Fruit fly (Drosophila melanogaster): ENCODE results near the gene pon.

The pon gene

DNA sequence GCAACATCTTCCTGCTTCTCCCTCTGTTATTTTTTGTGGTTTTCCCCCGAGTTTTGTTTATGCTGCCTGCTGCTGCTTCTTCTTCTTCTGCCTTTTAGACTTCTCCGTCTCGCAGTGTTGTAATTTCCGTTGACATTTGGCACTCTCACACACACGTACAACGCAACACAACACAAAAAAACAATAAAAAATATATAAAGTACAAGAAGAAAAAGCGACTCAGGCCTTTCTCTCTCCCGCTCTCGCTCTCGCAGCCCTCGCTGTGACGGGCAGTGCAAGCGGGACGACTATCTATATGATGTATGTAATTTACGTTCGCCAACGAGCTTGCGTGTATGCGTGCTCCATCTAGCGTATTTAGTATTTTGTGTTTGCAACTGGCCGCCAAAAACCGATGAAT lies 50.0 kb downstream of the pon start (continued):
- TF ChIP-seq Aef1 (GFP tag; IDR thresholded peaks at IDR 0.05) (0 out of 3 replicates have a peak, but pooled peaks have one; percentile 19), CG15601 (tag; optimal IDR thresholded peaks at IDR 0.05) (no peak), abd-A (tag; optimal IDR thresholded peaks at IDR 0.05) (peak; percentile 80), CG1832 (GFP tag; optimal IDR thresholded peaks at IDR 0.05) (peak; percentile 91), CG8478 (optimal IDR thresholded peaks at IDR 0.05) (peak; percentile 89), HmgZ (tag; optimal IDR thresholded peaks at IDR 0.05) (peak; percentile 36), lab (GFP tag; optimal IDR thresholded peaks at IDR 0.05) (peak; percentile 46), lola (GFP tag; optimal IDR thresholded peaks at IDR 0.05) (peak in 1 of 3 experiments; percentile 58), CG17385 (GFP tag; optimal IDR thresholded peaks at IDR 0.05) (peak; percentile 84), YL-1 (GFP tag; optimal IDR thresholded peaks at IDR 0.05) (peak; percentile 84), CG10543 (GFP tag; optimal IDR thresholded peaks at IDR 0.05) (peak; percentile 56), CG9727 (GFP tag; optimal IDR thresholded peaks at IDR 0.05) (no peak), Pdp1 (GFP tag; optimal IDR thresholded peaks at IDR 0.05) (peak in 1 of 2 experiments; percentile 46), CG16863 (GFP tag; optimal IDR thresholded peaks at IDR 0.05) (no peak), sug (tag; optimal IDR thresholded peaks at IDR 0.05) (peak; percentile 23), CG2678 (tag; optimal IDR thresholded peaks at IDR 0.05) (peak; percentile 21), crol (GFP tag; IDR thresholded peaks at IDR 0.05) (no peak), sd (tag; optimal IDR thresholded peaks at IDR 0.05) (peak; percentile 16), tx (GFP tag; optimal IDR thresholded peaks at IDR 0.05) (no peak), exex (tag; optimal IDR thresholded peaks at IDR 0.05) (peak; percentile 11), CG7928 (GFP tag; optimal IDR thresholded peaks at IDR 0.05) (no peak), Gug (GFP tag; IDR thresholded peaks at IDR 0.05) (no peak), eve (GFP tag; optimal IDR thresholded peaks at IDR 0.05) (no peak), CG16813 (GFP tag; IDR thresholded peaks at IDR 0.05; ENCODE audit: partially characterized antibody) (no peak), Nf-YC (tag; optimal IDR thresholded peaks at IDR 0.05) (peak; percentile 77), Abd-B (GFP tag; optimal IDR thresholded peaks at IDR 0.05) (peak; percentile 75)

dm6 chrX:4686723-4687122 lies 50.6 kb downstream of the pon start, which contains the start of gene Pp2C1:
TSS of gene Pp2C1 (minus strand) at chrX:4686903.
- TF ChIP-seq D (optimal IDR thresholded peaks at IDR 0.05) (no peak), D (GFP tag; optimal IDR thresholded peaks at IDR 0.05) (no peak), zfh2 (GFP tag; optimal IDR thresholded peaks at IDR 0.05) (no peak), Mrtf (GFP tag; IDR thresholded peaks at IDR 0.05) (no peak), Asciz (GFP tag; optimal IDR thresholded peaks at IDR 0.05) (peak; percentile 98), grau (tag; optimal IDR thresholded peaks at IDR 0.05) (no peak), psq (GFP tag; optimal IDR thresholded peaks at IDR 0.05) (no peak), sisA (GFP tag; IDR thresholded peaks at IDR 0.05) (no peak), CG42726 (GFP tag; IDR thresholded peaks at IDR 0.05; ENCODE audit: partially characterized antibody) (peak; percentile 72; the same call in 1 of the 2 replicates), insv (GFP tag; optimal IDR thresholded peaks at IDR 0.05) (no peak), Adf1 (GFP tag; IDR thresholded peaks at IDR 0.05) (no peak), CG1233 (GFP tag; optimal IDR thresholded peaks at IDR 0.05) (no peak), CG17361 (GFP tag; IDR thresholded peaks at IDR 0.05) (no peak), corto (GFP tag; optimal IDR thresholded peaks at IDR 0.05) (no peak), pnt (GFP tag; optimal IDR thresholded peaks at IDR 0.05) (no peak), HmgD (GFP tag; optimal IDR thresholded peaks at IDR 0.05) (no peak), CG9797 (GFP tag; optimal IDR thresholded peaks at IDR 0.05) (peak; percentile 61), CG9817 (tag; optimal IDR thresholded peaks at IDR 0.05) (no peak), sc (optimal IDR thresholded peaks at IDR 0.05) (no peak), sc (GFP tag; optimal IDR thresholded peaks at IDR 0.05) (no peak), Myb (GFP tag; optimal IDR thresholded peaks at IDR 0.05) (peak; percentile 14), ase (GFP tag; IDR thresholded peaks at IDR 0.05) (no peak), dysf (GFP tag; IDR thresholded peaks at IDR 0.05) (no peak), pan (optimal IDR thresholded peaks at IDR 0.05) (no peak), pan (GFP tag; optimal IDR thresholded peaks at IDR 0.05 in 1 of 2, IDR thresholded peaks at IDR 0.05 in 1 of 2) (no peak), TFAM (GFP tag; optimal IDR thresholded peaks at IDR 0.05) (no peak), CG7786 (GFP tag; optimal IDR thresholded peaks at IDR 0.05) (no peak)

Data from whole organism, embryonic.